Worm (Caenorhabditis elegans): ENCODE results near the gene iff-1.

iff-1 gene

DNA sequence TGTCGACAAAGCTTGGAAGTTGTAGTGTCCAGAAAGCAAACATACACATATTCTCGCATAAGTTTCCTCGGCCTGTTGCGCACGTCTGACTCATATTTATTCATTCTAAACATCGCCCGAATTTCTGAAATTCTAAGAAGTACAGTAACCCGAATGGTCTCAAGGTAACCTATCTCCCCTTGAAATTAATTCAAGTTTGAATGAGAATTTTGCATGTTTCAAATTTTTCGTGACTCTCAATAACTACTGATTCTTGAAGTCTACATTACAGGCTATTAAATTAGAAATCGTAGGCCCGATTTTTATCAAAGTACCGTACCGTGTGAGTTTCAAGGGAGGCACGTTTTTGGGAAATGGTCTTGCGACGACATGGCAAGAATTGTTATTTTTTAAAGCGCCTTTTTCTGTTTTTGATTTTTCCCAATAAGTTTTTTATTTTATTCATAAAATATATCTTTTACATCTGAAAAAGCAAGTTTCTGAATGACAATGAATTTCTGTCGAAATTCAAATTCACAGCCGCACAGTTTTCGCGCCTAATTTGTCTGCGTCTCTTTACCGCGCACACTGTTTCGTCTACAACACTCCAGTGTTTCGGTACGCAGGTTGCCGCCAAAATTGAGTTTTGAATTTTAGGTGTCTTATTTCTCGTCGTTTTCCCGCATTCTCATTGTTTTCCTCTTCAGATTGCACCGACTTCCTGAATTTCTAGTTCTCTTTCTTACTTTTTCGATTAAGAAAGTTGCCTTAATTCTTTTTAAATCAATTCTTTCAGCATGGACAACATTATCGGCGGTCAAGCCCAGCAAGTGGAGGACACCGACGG lies 46.8 kb upstream of the iff-1 start, which contains the start of the genes R10E11.9 and mcm-6 (continued):
- TF ChIP-seq B0019.2 (GFP tag; conservative IDR thresholded peaks at IDR 0.05) (no peak), attf-5 (GFP tag; optimal IDR thresholded peaks at IDR 0.05) (peak; percentile 0), T07F8.4 (tag; optimal IDR thresholded peaks at IDR 0.05) (no peak), sea-2 (GFP tag; IDR thresholded peaks at IDR 0.05) (no peak), snpc-1.3 (tag; optimal IDR thresholded peaks at IDR 0.05; ENCODE audit: insufficient read depth) (no peak), ztf-26 (tag; optimal IDR thresholded peaks at IDR 0.05) (no peak), Y79H2A.3 (GFP tag; conservative IDR thresholded peaks at IDR 0.05) (0 out of 2 replicates have a peak, but pooled peaks have one; percentile 6), F57A8.1 (GFP tag; optimal IDR thresholded peaks at IDR 0.05) (no peak), F39B2.1 (GFP tag; IDR thresholded peaks at IDR 0.05) (no peak), ztf-3 (GFP tag; optimal IDR thresholded peaks at IDR 0.05) (no peak), sdz-38 (tag; optimal IDR thresholded peaks at IDR 0.05) (no peak), him-1 (tag; optimal IDR thresholded peaks at IDR 0.05) (peak; percentile 52), ztf-28 (GFP tag; IDR thresholded peaks at IDR 0.05) (no peak), F52B5.7 (tag; optimal IDR thresholded peaks at IDR 0.05) (no peak), hmg-1.2 (GFP tag; IDR thresholded peaks at IDR 0.05) (peak; percentile 96), madf-10 (tag; optimal IDR thresholded peaks at IDR 0.05) (no peak), aptf-2 (GFP tag; conservative IDR thresholded peaks at IDR 0.05) (no peak), lin-35 (GFP tag; optimal IDR thresholded peaks at IDR 0.05) (no peak), B0336.3 (GFP tag; IDR thresholded peaks at IDR 0.05) (0 out of 2 replicates have a peak, but pooled peaks have one; percentile 15), F33H1.4 (GFP tag; IDR thresholded peaks at IDR 0.05) (peak; percentile 86), ccch-3 (GFP tag; optimal IDR thresholded peaks at IDR 0.05) (no peak), tlf-1 (GFP tag; optimal IDR thresholded peaks at IDR 0.05) (peak; percentile 3), let-526 (GFP tag; IDR thresholded peaks at IDR 0.05) (no peak), unc-130 (GFP tag; optimal IDR thresholded peaks at IDR 0.05) (peak; percentile 37), xnd-1 (tag; optimal IDR thresholded peaks at IDR 0.05) (peak; percentile 81), snpc-4 (GFP tag; optimal IDR thresholded peaks at IDR 0.05) (no peak), snpc-4 (tag; optimal IDR thresholded peaks at IDR 0.05) (peak in 1 of 4 experiments; percentile 4), lsl-1 (GFP tag; optimal IDR thresholded peaks at IDR 0.05) (peak; percentile 92), gei-17 (GFP tag; optimal IDR thresholded peaks at IDR 0.05) (no peak), dox-1 (GFP tag; IDR thresholded peaks at IDR 0.05) (peak; percentile 68), somi-1 (GFP tag; optimal IDR thresholded peaks at IDR 0.05) (no peak), cebp-1 (GFP tag; IDR thresholded peaks at IDR 0.05) (no peak), cebp-1 (tag; optimal IDR thresholded peaks at IDR 0.05) (no peak), snpc-3.4 (tag; optimal IDR thresholded peaks at IDR 0.05) (peak; percentile 66), hlh-12 (tag; optimal IDR thresholded peaks at IDR 0.05) (no peak), attf-3 (GFP tag; conservative IDR thresholded peaks at IDR 0.05) (no peak), lin-54 (GFP tag; optimal IDR thresholded peaks at IDR 0.05) (peak; percentile 80), ztf-22 (GFP tag; optimal IDR thresholded peaks at IDR 0.05) (no peak), Y56A3A.18 (GFP tag; IDR thresholded peaks at IDR 0.05) (no peak)

Measured in whole organism, young adult.